Worm (Caenorhabditis elegans) whole organism, L4 larva: Measurements from ENCODE around the gene clec-187.

ENCODE experiments used
- F44E2.7 ChIP-seq: fragments of 200-800 bp; sonication (Bioruptor generic); IDR thresholded peaks from 2 replicates; pipeline ENCODE4 v2.1.2; 2022; ENCODE audit warnings: missing genetic modification characterization, missing compliant biosample characterization
- aha-1 ChIP-seq: fragments of 150-350 bp; peaks from one replicate; lab custom pipeline; 2014; ENCODE audit warnings: missing biosample characterization, missing genetic modification characterization
- lin-15B ChIP-seq: fragments of 150-350 bp; sonication (generic microtip); optimal IDR thresholded peaks from 3 replicates; lab custom pipeline; 2014; ENCODE audit warnings: missing biosample characterization, missing genetic modification characterization
- mdl-1 ChIP-seq, 2 experiments: fragments of 150-350 bp in 1 of 2; sonication (generic microtip) in 1 of 2; optimal IDR thresholded peaks; 2 replicates each; lab custom pipeline; 2014 to 2017; ENCODE audit warnings: missing biosample characterization in 2 of 2, missing genetic modification characterization in 2 of 2
- mep-1 ChIP-seq: fragments of 150-350 bp; sonication (generic microtip); optimal IDR thresholded peaks from 3 replicates; lab custom pipeline; 2014; ENCODE audit warnings: missing biosample characterization, missing genetic modification characterization
- mxl-3 ChIP-seq: fragments of 200-800 bp; sonication (Bioruptor generic); optimal IDR thresholded peaks from 2 replicates; lab custom pipeline; 2018; ENCODE audit warnings: mild to moderate bottlenecking, missing genetic modification characterization, missing compliant biosample characterization
- nhr-10 ChIP-seq: fragments of 150-350 bp; optimal IDR thresholded peaks from 2 replicates; lab custom pipeline; 2014; ENCODE audit warnings: missing biosample characterization, missing genetic modification characterization
- nhr-237 ChIP-seq: sonication (generic microtip); optimal IDR thresholded peaks from 2 replicates; lab custom pipeline; 2017; ENCODE audit warnings: missing biosample characterization, missing genetic modification characterization
- nhr-42 ChIP-seq: fragments of 200-800 bp; sonication (Bioruptor generic); IDR thresholded peaks from 2 replicates; pipeline ENCODE4 v1.3.6; 2022; ENCODE audit warnings: missing genetic modification characterization, missing compliant biosample characterization
- skn-1 ChIP-seq: fragments of 150-350 bp; optimal IDR thresholded peaks from 2 replicates; lab custom pipeline; 2014; ENCODE audit warnings: missing biosample characterization, missing genetic modification characterization
- snpc-4 ChIP-seq: fragments of 150-350 bp; optimal IDR thresholded peaks from 2 replicates; lab custom pipeline; 2014; ENCODE audit warnings: missing biosample characterization, missing genetic modification characterization
- unc-62 ChIP-seq, 3 experiments: fragments of 150-350 bp in 1 of 3; sonication (generic microtip); optimal IDR thresholded peaks in 2 of 3; peaks in 1 of 3; 1 replicate in 1 of 3; 2 replicates in 2 of 3; lab custom pipeline; 2014 to 2017; ENCODE audit warnings: missing biosample characterization in 3 of 3, missing genetic modification characterization in 3 of 3, missing genetic modification reagents in 3 of 3, missing genotype in 1 of 3

- TF ChIP-seq mxl-3 (GFP tag; lab: Kevin White, UChicago) (no peak), F44E2.7 (GFP tag; lab: Robert Waterston, UW) (no peak), mdl-1 (tag; optimal IDR thresholded peaks at IDR 0.05; lab: Kevin White, UChicago) (no peak), nhr-237 (tag; lab: Kevin White, UChicago) (no peak), aha-1 (tag; lab: Kevin White, UChicago) (no peak), nhr-42 (GFP tag; lab: Robert Waterston, UW) (no peak), unc-62 (GFP tag; optimal IDR thresholded peaks at IDR 0.05 in 1 of 2; lab: Kevin White, UChicago) (no peak), unc-62 (tag; optimal IDR thresholded peaks at IDR 0.05; lab: Kevin White, UChicago) (no peak), nhr-10 (tag; lab: Kevin White, UChicago) (no peak), lin-15B (no peak), skn-1 (tag; lab: Kevin White, UChicago) (no peak), mep-1 (no peak), snpc-4 (tag; lab: Kevin White, UChicago) (no peak)
These were observed 35.2 kb upstream of the clec-187 start, which contains the start of gene K08D8.3 for ce11 chrIV:12906529-12906928.
